Fruit fly (Drosophila melanogaster) whole organism, wandering third instar larva: ENCODE results near the gene Claspin.

ENCODE experiments used
- Abd-B ChIP-seq: fragments of >200 bp; optimal IDR thresholded peaks from 2 replicates; lab custom pipeline; 2017; ENCODE audit warnings: missing biosample characterization, missing genetic modification characterization
- CG9705 ChIP-seq: fragments of 200-800 bp; sonication (Bioruptor generic); optimal IDR thresholded peaks from 2 replicates; lab custom pipeline; 2018; ENCODE audit warnings: missing biosample characterization, mild to moderate bottlenecking, missing genetic modification characterization
- CrebA ChIP-seq: fragments of 200-800 bp; sonication (Bioruptor generic); optimal IDR thresholded peaks from 2 replicates; lab custom pipeline; 2016; ENCODE audit warnings: missing biosample characterization, mild to moderate bottlenecking, missing genetic modification characterization, borderline replicate concordance
- Dfd ChIP-seq: fragments of >200 bp; optimal IDR thresholded peaks from 2 replicates; lab custom pipeline; 2017; ENCODE audit warnings: missing biosample characterization, missing genetic modification characterization
- GATAd ChIP-seq: sonication (Bioruptor generic); optimal IDR thresholded peaks from 2 replicates; lab custom pipeline; 2016; ENCODE audit warnings: missing biosample characterization, missing genetic modification characterization
- HLH106 ChIP-seq: fragments of 200-800 bp; optimal IDR thresholded peaks from 3 replicates; lab custom pipeline; 2019; ENCODE audit warnings: missing biosample characterization, mild to moderate bottlenecking, missing genetic modification characterization, moderate library complexity
- Hnf4 ChIP-seq: fragments of 200-800 bp; sonication (Bioruptor generic); optimal IDR thresholded peaks from 2 replicates; lab custom pipeline; 2016; ENCODE audit warnings: missing biosample characterization, mild to moderate bottlenecking, missing genetic modification characterization
- Hr78 ChIP-seq: fragments of >200 bp; optimal IDR thresholded peaks from 2 replicates; lab custom pipeline; 2017; ENCODE audit warnings: missing biosample characterization, missing genetic modification characterization
- Hr83 ChIP-seq: fragments of 200-300 bp; sonication (Bioruptor generic); optimal IDR thresholded peaks from 2 replicates; lab custom pipeline; 2016; ENCODE audit warnings: missing biosample characterization, mild to moderate bottlenecking, missing genetic modification characterization, moderate library complexity; ENCODE audit not compliant: poor library complexity, severe bottlenecking
- Jra ChIP-seq: sonication (Bioruptor generic); optimal IDR thresholded peaks from 2 replicates; lab custom pipeline; 2016; ENCODE audit warnings: missing biosample characterization, missing genetic modification characterization
- Mio ChIP-seq: sonication (Bioruptor generic); optimal IDR thresholded peaks from 2 replicates; lab custom pipeline; 2016; ENCODE audit warnings: missing biosample characterization, missing genetic modification characterization
- OdsH ChIP-seq: fragments of 200-800 bp; sonication (Bioruptor generic); optimal IDR thresholded peaks from 2 replicates; lab custom pipeline; 2016; ENCODE audit warnings: missing biosample characterization, mild to moderate bottlenecking, missing genetic modification characterization
- Rel ChIP-seq, 2 experiments: fragments of 200-800 bp; sonication (Bioruptor generic) in 1 of 2; optimal IDR thresholded peaks; 2 replicates in 1 of 2; 3 replicates in 1 of 2; lab custom pipeline; 2016 to 2019; ENCODE audit warnings: mild to moderate bottlenecking in 2 of 2, missing biosample characterization in 2 of 2, missing genetic modification characterization in 2 of 2, moderate library complexity in 1 of 2
- Vsx2 ChIP-seq: fragments of 200-300, 225-300 bp; sonication (Bioruptor generic); optimal IDR thresholded peaks from 2 replicates; lab custom pipeline; 2018; ENCODE audit warnings: missing biosample characterization, missing genetic modification characterization; ENCODE audit not compliant: partially characterized antibody
- br ChIP-seq: fragments of 200-800 bp; sonication (Bioruptor generic); optimal IDR thresholded peaks from 2 replicates; lab custom pipeline; 2016; ENCODE audit warnings: missing biosample characterization, missing genetic modification characterization
- brk ChIP-seq: fragments of 200-800 bp; sonication (Bioruptor generic); optimal IDR thresholded peaks from 2 replicates; lab custom pipeline; 2016; ENCODE audit warnings: missing biosample characterization, mild to moderate bottlenecking, missing genetic modification characterization
- dl ChIP-seq, 2 experiments: fragments of 175-275, 200-275 bp in 1 of 2; fragments of 200-275 bp in 1 of 2; sonication (Bioruptor generic); optimal IDR thresholded peaks; lab custom pipeline; 2018; ENCODE audit warnings: mild to moderate bottlenecking in 2 of 2, missing biosample characterization in 2 of 2, missing genetic modification characterization in 2 of 2, moderate library complexity in 2 of 2; ENCODE audit not compliant: partially characterized antibody in 2 of 2, insufficient read depth in 1 of 2
- dmrt93B ChIP-seq: fragments of 200-800 bp; sonication (Bioruptor generic); optimal IDR thresholded peaks from 2 replicates; lab custom pipeline; 2018; ENCODE audit warnings: missing biosample characterization, mild to moderate bottlenecking, missing genetic modification characterization
- dsf ChIP-seq: sonication (Bioruptor generic); optimal IDR thresholded peaks from 2 replicates; lab custom pipeline; 2016; ENCODE audit warnings: missing biosample characterization, missing genetic modification characterization, borderline replicate concordance
- fru ChIP-seq: fragments of 200-800 bp; sonication (Bioruptor generic); optimal IDR thresholded peaks from 3 replicates; lab custom pipeline; 2016; ENCODE audit warnings: missing biosample characterization, mild to moderate bottlenecking, missing genetic modification characterization
- h ChIP-seq: fragments of 200-800 bp; sonication (Bioruptor generic); optimal IDR thresholded peaks from 3 replicates; lab custom pipeline; 2016; ENCODE audit warnings: missing biosample characterization, mild to moderate bottlenecking, missing genetic modification characterization
- jim ChIP-seq: fragments of 175-275, 200-325 bp; sonication (Bioruptor generic); optimal IDR thresholded peaks from 2 replicates; lab custom pipeline; 2016; ENCODE audit warnings: missing biosample characterization, mild to moderate bottlenecking, missing genetic modification characterization
- lola ChIP-seq: fragments of >200 bp; optimal IDR thresholded peaks from 2 replicates; lab custom pipeline; 2017; ENCODE audit warnings: missing biosample characterization, missing genetic modification characterization
- pan ChIP-seq: fragments of >200 bp; optimal IDR thresholded peaks from 2 replicates; lab custom pipeline; 2017
- psq ChIP-seq: fragments of 200-800 bp; sonication (Bioruptor generic); optimal IDR thresholded peaks from 3 replicates; lab custom pipeline; 2017; ENCODE audit warnings: missing biosample characterization, mild to moderate bottlenecking, missing genetic modification characterization, moderate library complexity
- rgr ChIP-seq: fragments of 200-800 bp; sonication (Bioruptor generic); optimal IDR thresholded peaks from 3 replicates; lab custom pipeline; 2016; ENCODE audit warnings: missing biosample characterization, mild to moderate bottlenecking, missing genetic modification characterization
- sage ChIP-seq: fragments of 200-800 bp; sonication (Bioruptor generic); optimal IDR thresholded peaks from 2 replicates; lab custom pipeline; 2016; ENCODE audit warnings: missing biosample characterization, mild to moderate bottlenecking, missing genetic modification characterization
- woc ChIP-seq: sonication (Bioruptor generic); optimal IDR thresholded peaks from 2 replicates; lab custom pipeline; 2016; ENCODE audit warnings: missing biosample characterization, mild to moderate bottlenecking, missing genetic modification characterization

The Claspin gene

dm6 chr3L:4318677-4319580, 5.6 kb downstream of the Claspin start, which contains the start of gene PMP34:
Gene PMP34, plus strand, starts transcription at chr3L:4318755.
- no peak for TF ChIP-seq OdsH (GFP tag; lab: Kevin White, UChicago)
- TF ChIP-seq brk (GFP tag; lab: Kevin White, UChicago): no peak
- no peak for TF ChIP-seq br (GFP tag; lab: Kevin White, UChicago)
- TF ChIP-seq HLH106: no peak
- TF ChIP-seq jim (GFP tag; lab: Kevin White, UChicago): no peak
- TF ChIP-seq fru (GFP tag; lab: Kevin White, UChicago): peak; percentile 64
- TF ChIP-seq GATAd (GFP tag; lab: Kevin White, UChicago): no peak
- TF ChIP-seq Hnf4 (GFP tag; lab: Kevin White, UChicago): peak; percentile 13
- TF ChIP-seq h: peak; percentile 12

DNA sequence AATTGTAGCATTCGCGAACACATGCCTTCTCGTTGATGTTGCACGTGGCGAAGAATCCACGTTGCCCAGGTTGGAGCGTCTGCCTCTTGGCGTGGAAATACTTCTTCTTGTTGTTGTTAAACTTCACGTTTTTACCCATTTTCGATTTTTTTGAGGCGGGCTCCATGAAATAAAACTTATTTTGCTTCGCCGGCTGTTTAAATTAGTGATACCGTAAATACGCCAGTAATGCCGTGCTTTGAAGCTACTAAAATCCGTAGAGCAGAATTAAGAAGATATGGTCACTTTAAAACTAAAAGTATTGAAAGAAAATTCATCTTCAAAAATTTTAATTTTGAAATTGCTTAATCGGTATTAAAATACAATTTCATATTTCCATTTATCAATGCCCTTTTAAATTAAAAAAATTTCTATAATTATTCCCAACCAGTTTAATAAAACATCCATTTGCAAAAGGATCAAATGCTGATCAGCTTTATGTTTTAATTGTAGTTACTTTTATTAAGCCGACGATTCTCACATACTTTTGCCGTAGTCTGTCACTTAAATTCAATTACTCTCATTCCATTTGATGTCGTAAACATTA, 8.8 kb downstream of the Claspin start, which contains the start of gene CG15014:
Gene CG15014 (minus strand): TSS at position 228 of the 586 bp plus-strand sequence.
- no peak for TF ChIP-seq dmrt93B (GFP tag; lab: Kevin White, UChicago)
- TF ChIP-seq Rel (GFP tag; optimal IDR thresholded peaks at IDR 0.05; lab: Kevin White, UChicago): no peak
- TF ChIP-seq Rel (tag; optimal IDR thresholded peaks at IDR 0.05; lab: Kevin White, UChicago): no peak
- no peak for TF ChIP-seq sage
- TF ChIP-seq psq (GFP tag; lab: Kevin White, UChicago): no peak
- no peak for TF ChIP-seq dsf

dm6 chr3L:4328048-4328447, 14.8 kb downstream of the Claspin start:
- TF ChIP-seq woc (GFP tag; lab: Kevin White, UChicago) (no peak), dmrt93B (GFP tag; lab: Kevin White, UChicago) (no peak), Hr83 (GFP tag; lab: Kevin White, UChicago) (no peak)

DNA sequence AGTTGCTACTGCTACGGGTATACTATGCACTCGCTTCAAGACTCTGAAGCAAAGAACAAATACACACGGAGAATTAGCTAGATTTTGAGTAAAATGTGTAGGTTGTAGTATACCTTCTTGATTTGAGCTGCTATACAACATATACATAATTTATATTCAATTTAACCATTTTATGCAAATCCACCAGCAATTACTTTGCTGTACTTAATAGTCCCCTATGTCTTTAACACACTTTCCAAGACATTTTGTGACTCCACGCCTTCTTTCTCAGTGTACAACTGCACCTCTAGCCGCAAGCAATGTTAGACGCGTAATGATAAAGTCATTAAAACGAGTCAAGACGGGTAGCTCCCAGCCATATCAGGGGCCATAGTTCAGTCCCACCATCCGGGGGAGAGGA, 23.3 kb downstream of the Claspin start:
- TF ChIP-seq br (GFP tag; lab: Kevin White, UChicago) (no peak), psq (GFP tag; lab: Kevin White, UChicago) (no peak), sage (no peak), h (no peak), fru (GFP tag; lab: Kevin White, UChicago) (no peak), woc (GFP tag; lab: Kevin White, UChicago) (no peak), Dfd (GFP tag; lab: Kevin White, UChicago) (no peak), CG9705 (GFP tag; lab: Kevin White, UChicago) (no peak), rgr (GFP tag; lab: Kevin White, UChicago) (no peak), pan (lab: Kevin White, UChicago) (no peak)
- TF ChIP-seq, all 38 proteins: peak for 0

- no peak for TF ChIP-seq Jra
- no peak for TF ChIP-seq CrebA
- no peak for TF ChIP-seq Hr78 (GFP tag; lab: Kevin White, UChicago)
Observed at dm6 chr3L:4339525-4339924, 26.2 kb downstream of the Claspin start.

- TF ChIP-seq jim (GFP tag; lab: Kevin White, UChicago) (no peak), rgr (GFP tag; lab: Kevin White, UChicago) (no peak), Vsx2 (GFP tag; lab: Kevin White, UChicago) (no peak), Abd-B (GFP tag; lab: Kevin White, UChicago) (no peak), dl (GFP tag; optimal IDR thresholded peaks at IDR 0.05; lab: Kevin White, UChicago; ENCODE audit: insufficient read depth in 1 of 2, partially characterized antibody in 2 of 2) (no peak), lola (GFP tag; lab: Kevin White, UChicago) (no peak), br (GFP tag; lab: Kevin White, UChicago) (no peak), Dfd (GFP tag; lab: Kevin White, UChicago) (no peak), Mio (GFP tag; lab: Kevin White, UChicago) (no peak)
Observed at dm6 chr3L:4340227-4340626, 26.9 kb downstream of the Claspin start.
